Worm (Caenorhabditis elegans) whole organism, dauer: ENCODE data around the gene str-20.

Source experiments
- unc-62 ChIP-seq: sonication (generic microtip); optimal IDR thresholded peaks from 2 replicates; lab custom pipeline; 2017; ENCODE audit warnings: missing biosample characterization, missing genetic modification reagents, missing genetic modification characterization

Gene str-20

DNA sequence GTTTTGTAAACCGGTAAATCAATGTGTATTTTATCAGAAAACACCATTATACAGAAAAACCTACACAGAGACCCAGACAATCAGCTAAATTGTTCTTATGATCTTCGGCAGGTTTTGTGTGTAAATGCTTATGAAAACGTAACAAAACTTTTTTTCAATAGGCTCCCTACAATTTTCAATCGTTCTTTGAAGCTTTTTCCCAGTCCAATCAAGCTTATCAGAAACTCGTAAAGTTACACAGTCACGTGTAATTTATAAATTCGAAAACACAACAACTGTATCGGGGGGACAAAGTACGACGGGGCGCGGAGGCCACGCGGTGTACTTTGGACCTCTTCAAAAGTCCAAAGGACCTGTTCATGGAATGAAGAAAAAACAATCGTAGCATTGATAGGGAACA is 26.1 kb upstream of the str-20 start:
- TF ChIP-seq unc-62: no peak

DNA sequence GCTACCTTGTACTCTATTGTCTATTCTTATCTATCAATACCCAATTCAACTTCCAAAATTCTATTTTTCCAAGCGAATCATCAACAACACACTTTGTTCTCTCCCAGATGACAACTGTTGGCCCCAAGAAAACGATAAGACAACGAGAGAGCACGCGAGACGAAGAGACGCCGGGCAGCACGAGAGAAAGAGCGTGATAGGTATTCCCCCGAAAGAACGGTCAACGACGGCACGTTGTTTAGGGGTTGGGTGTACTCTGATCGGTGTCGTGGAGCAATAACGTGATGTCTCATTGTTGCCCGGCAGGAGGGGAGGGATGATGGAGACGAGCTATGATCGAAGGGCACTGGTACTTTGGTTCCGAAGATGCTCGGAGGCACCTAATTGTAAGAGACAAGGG is 24.9 kb upstream of the str-20 start:
- TF ChIP-seq unc-62: no peak

DNA sequence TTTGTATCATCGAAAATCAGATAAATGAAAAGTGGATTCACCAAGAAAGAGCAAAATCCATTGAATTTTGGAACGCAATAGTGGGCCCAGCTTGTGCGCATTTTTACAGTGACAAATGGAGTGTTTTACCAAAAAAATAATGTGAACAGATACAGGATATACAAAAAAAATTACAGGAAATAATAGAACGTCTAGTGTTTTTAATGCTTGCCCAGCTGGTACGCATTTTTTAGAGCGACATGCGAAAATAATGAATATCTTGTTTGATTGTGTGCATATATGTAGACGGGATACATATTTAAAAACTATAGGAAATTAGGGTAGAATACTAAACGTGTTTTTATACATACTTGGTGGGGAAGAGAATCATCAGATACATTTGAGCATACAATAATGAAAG is 20.1 kb upstream of the str-20 start, which contains the start of gene srj-25:
Gene srj-25 (minus strand): TSS at position 101 of the 400 bp plus-strand sequence.
- no peak for TF ChIP-seq unc-62

- TF ChIP-seq unc-62: no peak
These were observed 17.5 kb upstream of the str-20 start, which contains the start of gene srj-24 for ce11 chrV:738770-739169. Gene srj-24 (minus strand): TSS chrV:738870.

DNA sequence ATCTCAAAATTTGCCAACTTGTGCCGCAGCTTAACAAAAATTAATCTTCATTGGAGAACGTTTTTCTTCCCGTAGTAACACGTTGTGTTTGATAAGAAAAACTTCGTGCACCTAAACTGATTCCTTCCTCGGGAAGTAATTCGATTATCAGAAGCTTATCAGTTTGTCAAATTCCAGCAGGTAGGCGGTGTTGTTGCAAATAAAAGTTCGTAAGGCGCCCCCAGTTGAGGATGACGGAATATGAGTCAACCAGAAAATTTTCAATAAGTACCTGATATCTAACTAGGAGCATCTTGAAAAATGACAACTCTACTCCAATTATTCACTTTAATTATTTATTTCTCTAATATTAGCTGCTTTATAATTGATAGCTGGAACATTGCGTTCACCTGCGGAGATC is 14.4 kb upstream of the str-20 start, which contains the start of gene C05E4.7:
Gene C05E4.7 (plus strand): TSS at position 301 of the 400 bp plus-strand sequence.
- TF ChIP-seq unc-62: no peak

- TF ChIP-seq unc-62: no peak
These were observed 12.9 kb upstream of the str-20 start, which contains the start of gene str-134 for ce11 chrV:743348-743747. Gene str-134 (plus strand): TSS chrV:743648.

DNA sequence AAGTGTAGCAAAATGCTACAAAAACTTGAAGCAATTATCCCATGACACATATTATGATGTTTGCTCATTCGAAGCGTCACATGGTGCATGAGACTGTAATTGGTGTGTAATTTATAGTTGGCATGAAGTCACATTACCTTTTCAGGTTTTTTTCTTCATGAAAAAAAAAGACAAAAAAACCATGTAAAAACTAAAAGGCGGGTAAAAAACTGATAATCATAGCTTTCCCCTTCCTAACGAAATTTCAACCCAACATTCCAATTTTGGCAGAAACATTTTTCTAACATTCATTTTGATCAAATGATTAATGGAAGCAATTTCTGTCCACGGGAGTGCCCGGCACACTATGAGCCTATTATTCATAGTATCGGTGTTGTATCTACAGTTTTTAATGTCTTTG is 8.2 kb upstream of the str-20 start, which contains the start of gene sri-4:
Gene sri-4 (plus strand): TSS at position 301 of the 400 bp plus-strand sequence.
- TF ChIP-seq unc-62: no peak

DNA sequence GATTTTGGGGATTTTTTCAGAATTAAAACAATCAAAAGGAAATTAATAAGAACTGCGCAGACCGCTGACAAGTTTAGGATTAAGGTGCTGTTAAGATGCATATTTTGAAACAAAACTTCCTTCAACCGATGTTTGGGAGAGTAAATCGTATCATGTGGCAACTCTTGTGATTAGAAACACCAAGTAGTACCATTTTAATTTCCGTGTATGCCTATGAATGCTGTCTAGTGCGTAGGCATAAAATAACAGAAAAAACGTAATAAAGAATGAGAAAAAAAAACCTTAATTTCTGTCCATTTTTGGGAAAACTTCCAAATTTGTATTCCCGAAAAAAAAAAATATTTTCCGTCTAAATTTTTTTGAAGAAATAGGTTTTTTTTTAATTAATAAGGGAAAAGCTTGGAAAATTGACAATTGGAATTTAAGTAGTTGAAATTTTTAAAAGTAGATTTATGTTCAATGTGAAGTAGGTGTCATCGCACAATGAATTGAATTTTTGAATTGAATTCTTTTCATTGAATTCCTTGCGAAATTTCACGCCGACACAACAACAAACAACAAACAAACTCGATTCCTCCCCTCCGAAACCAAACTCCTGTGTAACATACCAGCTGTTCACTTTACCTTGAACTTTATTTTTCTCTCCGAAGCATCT is 3.5 kb upstream of the str-20 start, which contains the start of the genes str-262 and srp-1:
Gene str-262 (minus strand): TSS at position 101 of the 655 bp plus-strand sequence.
Gene srp-1 (plus strand): TSS at position 605 of the 655 bp plus-strand sequence.
- TF ChIP-seq unc-62: no peak

ce11 chrV:761235-761634 is 5.0 kb downstream of the str-20 start, which contains the start of gene C05E4.15:
Gene C05E4.15 (minus strand): TSS chrV:761335.
- TF ChIP-seq unc-62: no peak

DNA sequence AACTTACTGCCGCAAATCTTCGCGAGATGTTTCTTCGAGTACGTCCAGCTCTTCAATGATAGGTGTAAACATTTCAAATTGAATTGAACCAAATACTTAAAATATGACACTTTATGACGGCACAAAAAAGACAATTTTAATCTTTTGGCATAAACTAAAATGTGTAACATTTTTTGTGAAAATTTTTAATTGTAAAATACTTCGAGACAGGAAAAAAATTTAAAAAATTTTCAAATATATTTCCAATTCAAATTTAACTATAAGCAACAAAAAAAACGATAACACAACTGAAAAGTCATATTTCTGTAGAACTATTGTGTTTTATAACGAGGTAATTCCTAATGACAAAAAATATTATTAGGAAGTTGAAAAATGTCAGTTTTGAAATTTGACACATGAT is 5.6 kb downstream of the str-20 start, which contains the start of gene C05E4.12:
Gene C05E4.12 (minus strand): TSS at position 101 of the 400 bp plus-strand sequence.
- no peak for TF ChIP-seq unc-62

DNA sequence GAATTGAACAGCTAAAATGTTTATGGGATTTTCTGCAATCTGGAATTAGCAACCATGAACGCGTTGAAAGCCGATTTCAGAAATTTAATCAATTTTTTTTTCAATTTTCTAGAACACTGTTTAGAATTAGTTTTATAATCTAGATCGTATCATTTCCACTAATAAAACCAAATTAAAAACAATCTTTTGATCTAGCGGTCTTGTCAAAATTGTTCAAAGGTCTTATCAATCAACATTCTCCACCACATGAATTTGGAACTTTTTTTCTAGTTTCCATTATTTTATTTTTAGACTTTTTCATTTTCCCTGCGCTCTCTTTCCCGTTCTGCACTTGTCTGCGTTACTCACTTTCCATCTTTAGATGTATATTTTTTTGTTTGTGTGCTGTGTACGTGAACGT is 6.1 kb downstream of the str-20 start, which contains the start of gene srp-2:
Gene srp-2 (plus strand): TSS at position 301 of the 400 bp plus-strand sequence.
- no peak for TF ChIP-seq unc-62

ce11 chrV:764732-765131 is 8.5 kb downstream of the str-20 start, which contains the start of gene str-238:
Gene str-238 (plus strand): TSS chrV:765032.
- TF ChIP-seq unc-62: no peak

DNA sequence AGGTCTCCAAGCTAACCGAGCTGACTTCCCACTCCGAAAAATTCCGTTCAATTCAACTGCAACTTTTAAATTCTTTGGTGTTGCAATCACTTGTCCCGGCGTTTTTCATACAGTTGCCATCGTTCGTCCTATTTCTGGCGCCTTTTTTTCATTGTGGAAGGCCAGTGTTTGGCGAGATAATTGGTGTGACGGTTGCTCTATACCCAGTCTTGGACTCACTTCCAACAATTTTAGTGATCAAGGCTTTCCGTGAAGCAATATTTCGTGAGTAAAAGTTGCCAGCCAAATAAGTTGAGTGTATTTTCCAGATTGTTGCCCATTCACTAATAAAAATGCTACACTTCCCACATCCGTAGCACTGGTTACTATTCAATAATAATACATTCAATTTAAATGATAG is 15.9 kb downstream of the str-20 start:
- TF ChIP-seq unc-62: no peak

ce11 chrV:773256-773655 is 17.0 kb downstream of the str-20 start, which contains the start of gene sti-1:
Gene sti-1 (plus strand): TSS chrV:773518.
- TF ChIP-seq unc-62: no peak

DNA sequence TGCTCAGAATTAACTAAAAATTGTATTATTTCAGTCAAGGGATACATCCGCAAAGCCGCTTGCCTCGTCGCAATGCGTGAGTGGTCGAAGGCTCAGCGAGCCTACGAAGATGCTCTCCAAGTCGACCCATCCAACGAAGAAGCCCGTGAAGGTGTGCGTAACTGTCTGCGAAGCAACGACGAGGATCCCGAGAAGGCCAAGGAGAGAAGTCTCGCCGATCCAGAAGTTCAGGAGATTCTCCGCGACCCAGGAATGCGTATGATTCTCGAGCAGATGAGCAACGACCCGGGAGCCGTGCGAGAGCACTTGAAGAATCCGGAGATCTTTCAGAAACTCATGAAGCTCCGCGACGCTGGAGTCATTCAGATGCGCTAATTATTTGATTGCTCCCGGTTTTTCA is 18.1 kb downstream of the str-20 start:
- TF ChIP-seq unc-62: no peak

DNA sequence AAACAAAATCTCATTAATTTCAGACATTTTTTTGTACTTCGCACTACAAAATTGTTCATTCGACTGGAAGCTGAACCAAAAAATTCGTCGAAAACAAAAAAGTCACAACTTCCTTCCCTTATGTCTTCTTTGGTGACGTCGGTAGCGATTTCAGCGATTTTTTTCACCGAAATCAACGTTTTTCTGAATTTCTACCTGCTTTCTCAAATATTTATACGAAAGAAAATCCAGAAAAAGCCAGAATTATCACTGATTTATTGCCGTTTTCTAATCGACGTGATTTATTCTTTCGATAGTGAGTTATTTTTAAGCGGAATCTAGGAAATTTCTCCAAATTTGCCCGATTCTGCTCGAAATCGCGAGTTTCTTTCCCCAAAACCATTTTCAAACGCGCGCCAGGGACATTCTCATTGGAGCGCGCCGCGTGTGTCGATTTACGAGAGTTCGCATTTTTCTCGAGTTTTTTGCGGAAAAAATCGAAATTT is 18.6 kb downstream of the str-20 start, which contains the start of gene srbc-58:
Gene srbc-58 (plus strand): TSS at position 121 of the 485 bp plus-strand sequence.
- TF ChIP-seq unc-62: no peak

ce11 chrV:777285-777684 is 21.0 kb downstream of the str-20 start, which contains the start of gene R09E12.9:
Gene R09E12.9 (plus strand): TSS chrV:777600.
- TF ChIP-seq unc-62: no peak

DNA sequence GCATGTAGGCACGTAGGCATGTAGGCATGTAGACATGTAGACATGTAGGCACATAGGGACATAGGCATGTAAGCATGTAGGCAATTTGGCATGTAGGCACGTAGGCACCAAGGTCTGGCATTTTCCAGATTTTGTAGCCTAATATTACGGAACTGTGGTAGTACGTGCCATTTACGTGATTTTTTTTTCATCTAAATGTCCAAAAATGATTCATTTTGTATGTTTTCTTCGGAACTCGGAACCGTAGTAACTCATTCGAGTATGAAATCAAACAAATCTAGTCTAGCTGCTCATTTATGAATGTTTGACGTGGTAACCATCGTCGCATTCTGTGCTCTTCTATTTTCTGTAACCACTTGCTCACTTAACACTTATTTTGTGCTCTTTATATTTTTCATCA is 22.1 kb downstream of the str-20 start, which contains the start of gene srbc-59:
Gene srbc-59 (plus strand): TSS at position 301 of the 400 bp plus-strand sequence.
- TF ChIP-seq unc-62: no peak
